Fruit fly (Drosophila melanogaster) whole organism, embryonic: Measurements from ENCODE around the gene vito.

Experiments
- B-H2 ChIP-seq: fragments of 200-800 bp; sonication (Bioruptor generic); optimal IDR thresholded peaks from 2 replicates; lab custom pipeline; 2018; ENCODE audit warnings: missing biosample characterization, mild to moderate bottlenecking, missing genetic modification characterization
- BEAF-32 ChIP-seq: fragments of 200-800 bp; sonication (Bioruptor generic); optimal IDR thresholded peaks from 3 replicates; lab custom pipeline; 2017; ENCODE audit warnings: missing biosample characterization, missing genetic modification characterization, mild to moderate bottlenecking, moderate library complexity, missing genetic modification reagents
- CG10543 ChIP-seq: fragments of 200-800 bp; sonication (Bioruptor generic); optimal IDR thresholded peaks from 3 replicates; lab custom pipeline; 2017; ENCODE audit warnings: missing biosample characterization, mild to moderate bottlenecking, missing genetic modification characterization, moderate library complexity
- CG10979 ChIP-seq: fragments of 200-800 bp; sonication (Bioruptor generic); optimal IDR thresholded peaks from 2 replicates; lab custom pipeline; 2018; ENCODE audit warnings: missing biosample characterization, mild to moderate bottlenecking, missing genetic modification characterization, moderate library complexity
- CG12071 ChIP-seq: fragments of 200-800 bp; sonication (Bioruptor generic); optimal IDR thresholded peaks from 3 replicates; lab custom pipeline; 2018; ENCODE audit warnings: missing biosample characterization, mild to moderate bottlenecking, missing genetic modification characterization
- CG13775 ChIP-seq: fragments of 200-800 bp; sonication (Bioruptor generic); optimal IDR thresholded peaks from 3 replicates; lab custom pipeline; 2017; ENCODE audit warnings: missing biosample characterization, mild to moderate bottlenecking, missing genetic modification characterization
- CG15269 ChIP-seq: fragments of 200-800 bp; sonication (Bioruptor generic); optimal IDR thresholded peaks from 2 replicates; lab custom pipeline; 2018; ENCODE audit warnings: missing biosample characterization, mild to moderate bottlenecking, missing genetic modification characterization, moderate library complexity
- CG17568 ChIP-seq: fragments of 200-800 bp; sonication (Bioruptor generic); optimal IDR thresholded peaks from 2 replicates; lab custom pipeline; 2018; ENCODE audit warnings: missing biosample characterization, mild to moderate bottlenecking, missing genetic modification characterization, moderate library complexity
- CG18619 ChIP-seq: fragments of 200-800 bp; sonication (Bioruptor generic); optimal IDR thresholded peaks from 3 replicates; lab custom pipeline; 2017; ENCODE audit warnings: missing biosample characterization, mild to moderate bottlenecking, missing genetic modification characterization
- CG2120 ChIP-seq: fragments of 200-800 bp; sonication (Bioruptor generic); optimal IDR thresholded peaks from 3 replicates; lab custom pipeline; 2016; ENCODE audit warnings: missing biosample characterization, missing genetic modification characterization
- CG30020 ChIP-seq: fragments of 200-800 bp; optimal IDR thresholded peaks from 2 replicates; lab custom pipeline; 2019; ENCODE audit warnings: missing biosample characterization, mild to moderate bottlenecking, missing genetic modification characterization, moderate library complexity
- CG30403 ChIP-seq: fragments of 200-800 bp; sonication (Bioruptor generic); optimal IDR thresholded peaks from 3 replicates; lab custom pipeline; 2016; ENCODE audit warnings: missing biosample characterization, missing genetic modification characterization
- CG30431 ChIP-seq: fragments of 200-800 bp; sonication (Bioruptor generic); optimal IDR thresholded peaks from 2 replicates; lab custom pipeline; 2017; ENCODE audit warnings: missing biosample characterization, missing genetic modification characterization
- CG31365 ChIP-seq: fragments of 200-800 bp; sonication (Bioruptor generic); optimal IDR thresholded peaks from 2 replicates; lab custom pipeline; 2018; ENCODE audit warnings: missing biosample characterization, mild to moderate bottlenecking, missing genetic modification characterization
- CG32532 ChIP-seq: fragments of 200-800 bp; sonication (Bioruptor generic); IDR thresholded peaks from 2 replicates; pipeline ENCODE4 v1.3.6; 2022; ENCODE audit warnings: missing biosample characterization, missing genetic modification characterization
- CG32767 ChIP-seq: fragments of 200-800 bp; sonication (Bioruptor generic); IDR thresholded peaks from 2 replicates; pipeline ENCODE4 v1.3.6; 2022; ENCODE audit warnings: missing biosample characterization, missing genetic modification characterization
- CG7357 ChIP-seq: fragments of 200-800 bp; sonication (Bioruptor generic); IDR thresholded peaks from 3 replicates; pipeline ENCODE4 v1.3.6; 2022; ENCODE audit warnings: missing biosample characterization, missing genetic modification characterization
- CG7839 ChIP-seq: fragments of 200-800 bp; sonication (Bioruptor generic); optimal IDR thresholded peaks from 3 replicates; lab custom pipeline; 2018; ENCODE audit warnings: missing biosample characterization, mild to moderate bottlenecking, missing genetic modification characterization, moderate library complexity
- CG8089 ChIP-seq: fragments of 200-800 bp; sonication (Bioruptor generic); optimal IDR thresholded peaks from 3 replicates; lab custom pipeline; 2016; ENCODE audit warnings: missing biosample characterization, missing genetic modification characterization
- CG9797 ChIP-seq: fragments of 200-800 bp; sonication (Bioruptor generic); optimal IDR thresholded peaks from 3 replicates; lab custom pipeline; 2018; ENCODE audit warnings: missing biosample characterization, mild to moderate bottlenecking, missing genetic modification characterization
- CoRest ChIP-seq: fragments of 200-800 bp; sonication (Bioruptor generic); optimal IDR thresholded peaks from 3 replicates; lab custom pipeline; 2018; ENCODE audit warnings: missing biosample characterization, mild to moderate bottlenecking, missing genetic modification characterization, moderate library complexity
- Elba2 ChIP-seq: fragments of 200-800 bp; sonication (Bioruptor generic); optimal IDR thresholded peaks from 3 replicates; lab custom pipeline; 2016; ENCODE audit warnings: missing biosample characterization, missing genetic modification characterization
- Fer1 ChIP-seq: fragments of 200-800 bp; sonication (Bioruptor generic); optimal IDR thresholded peaks from 2 replicates; lab custom pipeline; 2017; ENCODE audit warnings: missing biosample characterization, mild to moderate bottlenecking, missing genetic modification characterization
- GATAe ChIP-seq: fragments of 200-800 bp; sonication (Bioruptor generic); conservative IDR thresholded peaks from 2 replicates; pipeline ENCODE4 v1.3.6; 2022; ENCODE audit warnings: missing biosample characterization, missing genetic modification characterization
- HLH3B ChIP-seq: fragments of 200-800 bp; sonication (Bioruptor generic); IDR thresholded peaks from 2 replicates; pipeline ENCODE4 v1.3.6; 2022; ENCODE audit warnings: missing biosample characterization, missing genetic modification characterization
- HLH54F ChIP-seq: fragments of 200-800 bp; sonication (Bioruptor generic); optimal IDR thresholded peaks from 3 replicates; lab custom pipeline; 2016; ENCODE audit warnings: missing biosample characterization, missing genetic modification characterization
- Hey ChIP-seq: fragments of 200-800 bp; sonication (Bioruptor generic); optimal IDR thresholded peaks from 3 replicates; lab custom pipeline; 2018; ENCODE audit warnings: missing biosample characterization, mild to moderate bottlenecking, missing genetic modification characterization
- MESR4 ChIP-seq: fragments of 200-800 bp; sonication (Bioruptor generic); optimal IDR thresholded peaks from 2 replicates; lab custom pipeline; 2018; ENCODE audit warnings: missing biosample characterization, mild to moderate bottlenecking, missing genetic modification characterization, moderate library complexity
- Mad ChIP-seq: fragments of 200-800 bp; sonication (Bioruptor generic); optimal IDR thresholded peaks from 2 replicates; lab custom pipeline; 2016; ENCODE audit warnings: missing biosample characterization, missing genetic modification characterization
- NC2β ChIP-seq: fragments of 200-800 bp; sonication (Bioruptor generic); optimal IDR thresholded peaks from 2 replicates; lab custom pipeline; 2016; ENCODE audit warnings: missing biosample characterization, missing genetic modification characterization
- Pdp1 ChIP-seq, 2 experiments: fragments of 200-800 bp; sonication (Bioruptor generic); optimal IDR thresholded peaks; 3 replicates each; lab custom pipeline; 2016; ENCODE audit warnings: missing biosample characterization in 2 of 2, missing genetic modification characterization in 2 of 2, mild to moderate bottlenecking in 1 of 2, moderate library complexity in 1 of 2
- aop ChIP-seq: fragments of 200-800 bp; sonication (Bioruptor generic); IDR thresholded peaks from 2 replicates; pipeline ENCODE4 v1.3.6; 2022; ENCODE audit warnings: missing biosample characterization, missing genetic modification characterization
- ase ChIP-seq: fragments of 200-800 bp; sonication (Bioruptor generic); IDR thresholded peaks from 3 replicates; pipeline ENCODE4 v1.3.6; 2022; ENCODE audit warnings: missing biosample characterization, missing genetic modification characterization
- ci ChIP-seq: fragments of 200-800 bp; sonication (Bioruptor generic); IDR thresholded peaks from 3 replicates; pipeline ENCODE4 v1.3.6; 2022; ENCODE audit warnings: missing biosample characterization, missing genetic modification characterization
- dati ChIP-seq: fragments of 200-800 bp; sonication (Bioruptor generic); IDR thresholded peaks from 2 replicates; pipeline ENCODE4 v1.3.6; 2022; ENCODE audit warnings: missing biosample characterization, missing genetic modification characterization
- disco-r ChIP-seq: fragments of 200-800 bp; sonication (Bioruptor generic); optimal IDR thresholded peaks from 2 replicates; lab custom pipeline; 2016; ENCODE audit warnings: missing biosample characterization, missing genetic modification characterization
- dysf ChIP-seq: fragments of 200-800 bp; sonication (Bioruptor generic); IDR thresholded peaks from 3 replicates; pipeline ENCODE4 v1.3.6; 2022; ENCODE audit warnings: missing biosample characterization, missing genetic modification characterization
- ems ChIP-seq: fragments of 200-800 bp; sonication (Bioruptor generic); optimal IDR thresholded peaks from 3 replicates; lab custom pipeline; 2016; ENCODE audit warnings: missing biosample characterization, missing genetic modification characterization
- en ChIP-seq: fragments of 200-800 bp; sonication (Bioruptor generic); optimal IDR thresholded peaks from 2 replicates; lab custom pipeline; 2016; ENCODE audit warnings: missing biosample characterization, missing genetic modification characterization
- gro ChIP-seq: fragments of 200-800 bp; sonication (Bioruptor generic); optimal IDR thresholded peaks from 2 replicates; lab custom pipeline; 2016; ENCODE audit warnings: missing biosample characterization, missing genetic modification characterization
- gsb ChIP-seq: fragments of 200-800 bp; sonication (Bioruptor generic); IDR thresholded peaks from 2 replicates; pipeline ENCODE4 v1.3.6; 2022; ENCODE audit warnings: missing biosample characterization, missing genetic modification characterization
- jigr1 ChIP-seq: fragments of 200-800 bp; sonication (Bioruptor generic); IDR thresholded peaks from 3 replicates; pipeline ENCODE4 v1.3.6; 2022; ENCODE audit warnings: missing biosample characterization, missing genetic modification characterization
- row ChIP-seq: fragments of 200-800 bp; sonication (Bioruptor generic); IDR thresholded peaks from 3 replicates; pipeline ENCODE4 v1.3.6; 2022; ENCODE audit warnings: missing biosample characterization, missing genetic modification characterization
- tin ChIP-seq: fragments of 200-800 bp; sonication (Bioruptor generic); optimal IDR thresholded peaks from 3 replicates; lab custom pipeline; 2016; ENCODE audit warnings: missing biosample characterization, missing genetic modification characterization
- toy ChIP-seq: fragments of 200-800 bp; sonication (Bioruptor generic); IDR thresholded peaks from 2 replicates; pipeline ENCODE4 v1.3.6; 2022; ENCODE audit warnings: missing biosample characterization, missing genetic modification characterization
- ttk ChIP-seq: fragments of 200-800 bp; sonication (Bioruptor generic); IDR thresholded peaks from 2 replicates; pipeline ENCODE4 v2.1.2; 2022; ENCODE audit warnings: missing biosample characterization, missing genetic modification characterization
- unc-4 ChIP-seq: fragments of 200-800 bp; sonication (Bioruptor generic); IDR thresholded peaks from 2 replicates; pipeline ENCODE4 v1.3.6; 2022; ENCODE audit warnings: missing biosample characterization, missing genetic modification characterization; ENCODE audit not compliant: partially characterized antibody
- zen2 ChIP-seq: fragments of 200-800 bp; sonication (Bioruptor generic); IDR thresholded peaks from 3 replicates; pipeline ENCODE4 v1.3.6; 2022; ENCODE audit warnings: missing biosample characterization, missing genetic modification characterization; ENCODE audit not compliant: partially characterized antibody
- zf30C ChIP-seq: fragments of 200-800 bp; sonication (Bioruptor generic); optimal IDR thresholded peaks from 3 replicates; lab custom pipeline; 2018; ENCODE audit warnings: missing biosample characterization, mild to moderate bottlenecking, missing genetic modification characterization

Gene vito

DNA sequence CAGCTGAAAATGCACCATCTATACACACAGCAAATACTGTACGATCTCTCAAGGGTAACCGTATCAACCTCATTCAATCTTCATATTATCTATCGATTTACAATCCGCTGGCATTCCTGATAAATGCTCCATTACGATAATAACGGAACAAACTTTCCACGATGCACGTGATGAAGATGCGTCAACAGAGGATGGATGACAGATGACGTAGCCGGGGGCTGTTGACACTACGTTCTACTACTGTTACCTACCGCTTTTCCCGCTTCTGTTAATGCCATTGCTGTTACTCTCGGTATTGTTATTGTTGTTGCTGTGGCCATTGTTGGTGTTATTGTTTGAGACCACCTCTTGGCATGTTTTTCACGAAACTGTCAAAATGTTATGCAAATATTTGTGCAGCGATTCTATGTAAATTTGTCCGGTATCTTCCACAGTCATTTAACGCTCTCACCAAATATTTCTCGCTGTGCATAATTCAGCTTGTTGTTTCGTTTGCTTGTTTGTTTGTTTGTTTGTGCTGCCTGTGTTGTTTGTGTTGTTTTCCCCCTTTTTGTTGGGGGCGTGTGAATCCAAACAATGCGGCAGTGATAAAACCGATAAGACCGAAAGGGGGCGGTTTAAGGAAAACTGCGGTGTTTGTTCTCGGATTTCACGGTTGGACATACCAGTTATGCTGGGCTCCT lies 46.8 kb upstream of the vito start (continued):
- TF ChIP-seq CG9797 (GFP tag; lab: Kevin White, UChicago) (peak; percentile 48), CG32767 (peak; percentile 50; the same call in 1 of the 2 replicates), GATAe (GFP tag; lab: Robert Waterston, UW) (no peak), ci (GFP tag; lab: Robert Waterston, UW) (peak; percentile 90), CG31365 (tag; lab: Kevin White, UChicago) (peak; percentile 83), CG8089 (GFP tag; lab: Kevin White, UChicago) (peak; percentile 94), Pdp1 (GFP tag; optimal IDR thresholded peaks at IDR 0.05; lab: Kevin White, UChicago) (peak; percentile 51 to 81), zen2 (GFP tag; lab: Robert Waterston, UW) (no peak), BEAF-32 (no peak), CG2120 (GFP tag; lab: Kevin White, UChicago) (peak; percentile 38), en (GFP tag; lab: Kevin White, UChicago) (peak; percentile 76), CG10979 (tag; lab: Kevin White, UChicago) (peak; percentile 78), ase (GFP tag; lab: Robert Waterston, UW) (peak; percentile 50; the same call in 1 of the 3 replicates), dysf (GFP tag; lab: Robert Waterston, UW) (no peak), Fer1 (GFP tag; lab: Kevin White, UChicago) (peak; percentile 84), HLH3B (GFP tag; lab: Robert Waterston, UW) (peak; percentile 46; the same call in 1 of the 2 replicates), HLH54F (GFP tag; lab: Kevin White, UChicago) (peak; percentile 57), CG17568 (GFP tag; lab: Kevin White, UChicago) (peak; percentile 89), CG30403 (GFP tag; lab: Kevin White, UChicago) (peak; percentile 43), CG32532 (0 out of 2 replicates have a peak, but pooled peaks have one; percentile 26), NC2β (GFP tag; lab: Kevin White, UChicago) (peak; percentile 88), CG30020 (no peak), zf30C (GFP tag; lab: Kevin White, UChicago) (peak; percentile 71), toy (no peak), CG30431 (GFP tag; lab: Kevin White, UChicago) (peak; percentile 80), CG13775 (GFP tag; lab: Kevin White, UChicago) (peak; percentile 58), ttk (GFP tag; lab: Robert Waterston, UW) (0 out of 2 replicates have a peak, but pooled peaks have one; percentile 31), gro (GFP tag; lab: Kevin White, UChicago) (no peak), CG15269 (tag; lab: Kevin White, UChicago) (peak; percentile 59), Mad (peak; percentile 75), CoRest (peak; percentile 73), CG10543 (peak; percentile 61), CG12071 (peak; percentile 93), CG7357 (GFP tag; lab: Robert Waterston, UW) (0 out of 3 replicates have a peak, but pooled peaks have one; percentile 27), ems (GFP tag; lab: Kevin White, UChicago) (peak; percentile 76), aop (GFP tag; lab: Robert Waterston, UW) (no peak), MESR4 (GFP tag; lab: Kevin White, UChicago) (peak; percentile 30), row (GFP tag; lab: Robert Waterston, UW) (peak; percentile 36; the same call in 1 of the 3 replicates), Hey (tag; lab: Kevin White, UChicago) (peak; percentile 13), gsb (no peak; the same call in 1 of the 2 replicates), CG18619 (peak; percentile 80), disco-r (GFP tag; lab: Kevin White, UChicago) (peak; percentile 72), dati (peak; percentile 26; the same call in 1 of the 2 replicates), CG7839 (tag; lab: Kevin White, UChicago) (peak; percentile 65), B-H2 (no peak), jigr1 (GFP tag; lab: Robert Waterston, UW) (no peak), Elba2 (GFP tag; lab: Kevin White, UChicago) (no peak), unc-4 (GFP tag; lab: Robert Waterston, UW) (no peak), tin (GFP tag; lab: Kevin White, UChicago) (peak; percentile 53)
